Worm (Caenorhabditis elegans) whole organism, young adult: ENCODE data around the gene dpy-10.

Source experiments
- ceh-91 ChIP-seq: fragments of 200-800 bp; sonication (Bioruptor generic); IDR thresholded peaks from 2 replicates; pipeline ENCODE4 v1.3.6; 2022; ENCODE audit warnings: missing genetic modification reagents, missing genetic modification characterization, missing compliant biosample characterization
- chd-7 ChIP-seq: sonication (generic microtip); optimal IDR thresholded peaks from 2 replicates; lab custom pipeline; 2016; ENCODE audit warnings: mild to moderate bottlenecking, missing genetic modification characterization, moderate library complexity, missing compliant biosample characterization
- hmg-20 ChIP-seq: fragments of 200-800 bp; sonication (Bioruptor generic); IDR thresholded peaks from 2 replicates; pipeline ENCODE4 v1.3.6; 2022; ENCODE audit warnings: missing genetic modification reagents, missing genetic modification characterization, missing compliant biosample characterization
- hsf-1 ChIP-seq: fragments of 200-800 bp; sonication (Bioruptor generic); IDR thresholded peaks from 2 replicates; pipeline ENCODE4 v1.3.6; 2022; ENCODE audit warnings: missing genetic modification reagents, missing genetic modification characterization, missing compliant biosample characterization
- mel-28 ChIP-seq: sonication (generic microtip); optimal IDR thresholded peaks from 2 replicates; lab custom pipeline; 2016; ENCODE audit warnings: borderline replicate concordance, mild to moderate bottlenecking, missing genetic modification characterization, missing compliant biosample characterization
- rcor-1 ChIP-seq: fragments of 200-800 bp; sonication (Bioruptor generic); IDR thresholded peaks from 2 replicates; pipeline ENCODE4 v1.3.6; 2022; ENCODE audit warnings: missing genetic modification reagents, missing genetic modification characterization, missing compliant biosample characterization
- repo-1 ChIP-seq: sonication (generic microtip); optimal IDR thresholded peaks from 2 replicates; lab custom pipeline; 2017; ENCODE audit warnings: mild to moderate bottlenecking, missing genetic modification characterization, missing compliant biosample characterization
- sea-2 ChIP-seq: fragments of 200-800 bp; sonication (Bioruptor generic); IDR thresholded peaks from 2 replicates; pipeline ENCODE4 v1.3.6; 2022; ENCODE audit warnings: missing genetic modification characterization, missing compliant biosample characterization
- somi-1 ChIP-seq: fragments of 200-800 bp; sonication (Bioruptor generic); optimal IDR thresholded peaks from 2 replicates; lab custom pipeline; 2018; ENCODE audit warnings: mild to moderate bottlenecking, missing genetic modification characterization, missing compliant biosample characterization

DNA sequence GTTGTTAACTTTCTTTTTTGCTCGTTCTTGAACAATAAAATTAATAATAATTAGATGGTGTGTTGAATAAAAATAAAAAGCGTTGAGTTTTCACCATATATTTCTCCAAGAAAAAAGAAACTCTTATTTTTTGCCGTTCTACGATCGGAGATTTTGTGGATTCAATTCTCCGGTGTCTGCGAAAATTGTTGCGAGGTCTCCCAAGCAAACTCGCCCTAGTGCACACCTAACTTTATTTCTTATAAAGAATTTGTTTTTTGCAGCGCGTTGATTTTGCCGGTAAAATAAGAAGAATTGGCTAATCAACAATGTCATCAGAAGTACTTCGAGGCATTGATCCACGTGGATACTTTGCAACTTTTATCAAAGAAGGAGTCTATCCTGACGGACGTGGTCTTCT is 29.4 kb upstream of the dpy-10 start, which contains the start of gene exos-8:
- TF ChIP-seq hmg-20 (GFP tag; lab: Robert Waterston, UW) (no peak), rcor-1 (GFP tag; lab: Robert Waterston, UW) (no peak), ceh-91 (GFP tag; lab: Robert Waterston, UW) (no peak), hsf-1 (GFP tag; lab: Robert Waterston, UW) (no peak), mel-28 (no peak), sea-2 (GFP tag; lab: Robert Waterston, UW) (no peak), repo-1 (no peak), somi-1 (GFP tag; lab: Kevin White, UChicago) (no peak), chd-7 (tag; lab: Kevin White, UChicago) (no peak)
